Fruit fly (Drosophila melanogaster) whole organism, adult: ENCODE results near the gene CG31313.

Source experiments
- CG14711 ChIP-seq: fragments of 200-800 bp; sonication (Bioruptor generic); optimal IDR thresholded peaks from 2 replicates; lab custom pipeline; 2018; ENCODE audit warnings: missing biosample characterization, mild to moderate bottlenecking, missing genetic modification characterization, moderate library complexity
- CG5204 ChIP-seq: fragments of 200-800 bp; sonication (Bioruptor generic); optimal IDR thresholded peaks from 2 replicates; lab custom pipeline; 2016; ENCODE audit warnings: missing biosample characterization, missing genetic modification characterization
- kay ChIP-seq: fragments of 200-800 bp; sonication (Bioruptor generic); peaks from one replicate; lab custom pipeline; 2016; ENCODE audit warnings: missing biosample characterization, missing genetic modification characterization, borderline replicate concordance

DNA sequence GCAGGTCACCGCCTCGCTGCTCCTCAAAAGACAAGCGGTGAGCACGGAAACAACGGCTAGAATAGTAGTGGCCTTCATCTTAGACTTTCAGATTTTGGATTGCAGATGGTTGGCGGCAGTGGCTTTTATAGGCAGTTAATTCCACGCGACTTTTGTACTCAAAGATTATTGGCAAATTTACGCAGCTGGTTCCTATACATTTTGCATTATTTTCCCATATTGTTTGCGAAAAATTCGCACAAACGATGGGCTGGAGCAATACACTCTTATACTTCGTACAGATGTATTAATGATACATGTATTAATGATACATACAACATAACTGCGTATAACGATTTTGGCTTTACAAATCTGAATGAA lies 2.5 kb downstream of the CG31313 start, which contains the start of gene CG8087:
- TF ChIP-seq CG14711 (tag; lab: Kevin White, UChicago), result no peak
- TF ChIP-seq CG5204 (GFP tag; lab: Kevin White, UChicago), result no peak
- no peak for TF ChIP-seq kay (GFP tag; lab: Kevin White, UChicago)
